Worm (Caenorhabditis elegans) whole organism, young adult: ENCODE measurements around the gene nhr-18.

Source experiments
- C06A6.2 ChIP-seq: fragments of 200-800 bp; sonication (Bioruptor generic); conservative IDR thresholded peaks from 2 replicates; pipeline ENCODE4 v1.3.6; 2022; ENCODE audit warnings: missing genetic modification characterization, missing compliant biosample characterization
- D2030.7 ChIP-seq: fragments of 200-800 bp; sonication (Bioruptor generic); IDR thresholded peaks from 2 replicates; pipeline ENCODE4 v1.3.6; 2022; ENCODE audit warnings: missing genetic modification reagents, missing genetic modification characterization, missing compliant biosample characterization
- F22D6.2 ChIP-seq: sonication (generic microtip); optimal IDR thresholded peaks from 2 replicates; lab custom pipeline; 2016; ENCODE audit warnings: mild to moderate bottlenecking, missing genetic modification characterization, missing compliant biosample characterization
- F33H1.4 ChIP-seq: fragments of 200-800 bp; sonication (Bioruptor generic); IDR thresholded peaks from 2 replicates; pipeline ENCODE4 v1.3.6; 2022; ENCODE audit warnings: missing genetic modification reagents, missing genetic modification characterization, missing compliant biosample characterization
- F37B4.10 ChIP-seq: fragments of 200-800 bp; sonication (Bioruptor generic); IDR thresholded peaks from 2 replicates; pipeline ENCODE4 v1.3.6; 2022; ENCODE audit warnings: missing genetic modification characterization, missing compliant biosample characterization
- F55B11.4 ChIP-seq: sonication (generic microtip); optimal IDR thresholded peaks from 2 replicates; lab custom pipeline; 2016; ENCODE audit warnings: missing compliant biosample characterization, missing genetic modification characterization, borderline replicate concordance; ENCODE audit not compliant: insufficient read depth
- F57C9.4 ChIP-seq: sonication (generic microtip); optimal IDR thresholded peaks from 2 replicates; lab custom pipeline; 2017; ENCODE audit warnings: mild to moderate bottlenecking, missing genetic modification characterization, missing compliant biosample characterization
- K11D2.4 ChIP-seq: fragments of 200-800 bp; sonication (Bioruptor generic); IDR thresholded peaks from 2 replicates; pipeline ENCODE4 v1.3.6; 2022; ENCODE audit warnings: missing genetic modification reagents, missing genetic modification characterization, missing compliant biosample characterization
- T07F8.4 ChIP-seq: sonication (generic microtip); optimal IDR thresholded peaks from 2 replicates; lab custom pipeline; 2016; ENCODE audit warnings: mild to moderate bottlenecking, missing genetic modification characterization, moderate library complexity, missing compliant biosample characterization
- T26A5.8 ChIP-seq: sonication (generic microtip); optimal IDR thresholded peaks from 2 replicates; lab custom pipeline; 2016; ENCODE audit warnings: missing genetic modification characterization, missing compliant biosample characterization
- Y53F4B.3 ChIP-seq: fragments of 200-800 bp; sonication (Bioruptor generic); IDR thresholded peaks from 2 replicates; pipeline ENCODE4 v1.3.6; 2022; ENCODE audit warnings: missing genetic modification reagents, missing genetic modification characterization, missing compliant biosample characterization
- Y67H2A.10 ChIP-seq: fragments of 200-800 bp; sonication (Bioruptor generic); conservative IDR thresholded peaks from 2 replicates; pipeline ENCODE4 v1.3.6; 2022; ENCODE audit warnings: missing genetic modification reagents, missing genetic modification characterization, missing compliant biosample characterization
- ZK185.1 ChIP-seq: sonication (generic microtip); optimal IDR thresholded peaks from 2 replicates; lab custom pipeline; 2016; ENCODE audit warnings: mild to moderate bottlenecking, missing genetic modification characterization, missing compliant biosample characterization; ENCODE audit not compliant: poor library complexity, severe bottlenecking
- aptf-2 ChIP-seq: fragments of 200-800 bp; sonication (Bioruptor generic); conservative IDR thresholded peaks from 2 replicates; pipeline ENCODE4 v1.3.6; 2022; ENCODE audit warnings: missing genetic modification reagents, missing genetic modification characterization, missing compliant biosample characterization
- atf-7 ChIP-seq: sonication (generic microtip); optimal IDR thresholded peaks from 2 replicates; lab custom pipeline; 2017; ENCODE audit warnings: mild to moderate bottlenecking, missing genetic modification characterization, missing compliant biosample characterization
- athp-1 ChIP-seq: sonication (generic microtip); optimal IDR thresholded peaks from 2 replicates; lab custom pipeline; 2017; ENCODE audit warnings: mild to moderate bottlenecking, missing genetic modification characterization, missing compliant biosample characterization
- cebp-1 ChIP-seq, 2 experiments: fragments of 200-800 bp in 1 of 2; sonication (Bioruptor generic) in 1 of 2; sonication (generic microtip) in 1 of 2; IDR thresholded peaks in 1 of 2; optimal IDR thresholded peaks in 1 of 2; 2 replicates each; pipeline versions ENCODE4 v1.3.6 to Lab custom; 2017 to 2022; ENCODE audit warnings: missing compliant biosample characterization in 2 of 2, missing genetic modification characterization in 2 of 2, mild to moderate bottlenecking in 1 of 2, missing genetic modification reagents in 1 of 2, moderate library complexity in 1 of 2
- ceh-79 ChIP-seq: sonication (generic microtip); optimal IDR thresholded peaks from 2 replicates; lab custom pipeline; 2017; ENCODE audit warnings: mild to moderate bottlenecking, missing genetic modification characterization, missing compliant biosample characterization
- die-1 ChIP-seq: sonication (generic microtip); optimal IDR thresholded peaks from 2 replicates; lab custom pipeline; 2016; ENCODE audit warnings: missing genotype, mild to moderate bottlenecking, missing genetic modification characterization, missing compliant biosample characterization
- dox-1 ChIP-seq: fragments of 200-800 bp; sonication (Bioruptor generic); IDR thresholded peaks from 2 replicates; pipeline ENCODE4 v1.3.6; 2022; ENCODE audit warnings: missing genetic modification reagents, missing genetic modification characterization, missing compliant biosample characterization
- gei-17 ChIP-seq: fragments of 200-800 bp; sonication (Bioruptor generic); optimal IDR thresholded peaks from 2 replicates; lab custom pipeline; 2018; ENCODE audit warnings: mild to moderate bottlenecking, missing genetic modification characterization, missing compliant biosample characterization
- hlh-12 ChIP-seq: sonication (generic microtip); optimal IDR thresholded peaks from 2 replicates; lab custom pipeline; 2016; ENCODE audit warnings: missing genetic modification characterization, missing compliant biosample characterization
- lag-1 ChIP-seq: fragments of 200-800 bp; sonication (Bioruptor generic); IDR thresholded peaks from 2 replicates; pipeline ENCODE4 v1.3.6; 2022; ENCODE audit warnings: missing genetic modification reagents, missing genetic modification characterization, missing compliant biosample characterization
- lin-35 ChIP-seq, 3 experiments: fragments of 150-350 bp in 2 of 3; sonication (generic microtip) in 1 of 3; optimal IDR thresholded peaks; 2 replicates each; lab custom pipeline; 2014 to 2018; ENCODE audit warnings: missing biosample characterization in 3 of 3, missing genetic modification characterization in 3 of 3, missing genetic modification reagents in 3 of 3
- lin-54 ChIP-seq: fragments of 200-800 bp; sonication (Bioruptor generic); optimal IDR thresholded peaks from 2 replicates; lab custom pipeline; 2018; ENCODE audit warnings: mild to moderate bottlenecking, missing genetic modification characterization, missing compliant biosample characterization
- lir-1 ChIP-seq: fragments of 200-800 bp; sonication (Bioruptor generic); conservative IDR thresholded peaks from 2 replicates; pipeline ENCODE4 v1.3.6; 2022; ENCODE audit warnings: missing genetic modification reagents, missing genetic modification characterization, missing compliant biosample characterization
- mcd-1 ChIP-seq: fragments of 200-800 bp; sonication (Bioruptor generic); IDR thresholded peaks from 2 replicates; pipeline ENCODE4 v1.3.6; 2022; ENCODE audit warnings: missing genetic modification reagents, missing genetic modification characterization, missing compliant biosample characterization
- mxl-1 ChIP-seq: sonication (generic microtip); optimal IDR thresholded peaks from 2 replicates; lab custom pipeline; 2016; ENCODE audit warnings: missing genetic modification characterization, missing compliant biosample characterization
- nhr-179 ChIP-seq: sonication (generic microtip); optimal IDR thresholded peaks from 2 replicates; lab custom pipeline; 2016; ENCODE audit warnings: mild to moderate bottlenecking, missing genetic modification characterization, missing compliant biosample characterization
- repo-1 ChIP-seq: sonication (generic microtip); optimal IDR thresholded peaks from 2 replicates; lab custom pipeline; 2017; ENCODE audit warnings: mild to moderate bottlenecking, missing genetic modification characterization, missing compliant biosample characterization
- rpc-1 ChIP-seq, 2 experiments: fragments of 150-350 bp in 1 of 2; sonication (generic microtip) in 1 of 2; optimal IDR thresholded peaks; 2 replicates each; lab custom pipeline; 2014 to 2018; ENCODE audit warnings: missing biosample characterization in 1 of 2, missing genetic modification characterization in 1 of 2, missing genetic modification reagents in 1 of 2, missing genotype in 1 of 2
- sdz-38 ChIP-seq: sonication (generic microtip); optimal IDR thresholded peaks from 2 replicates; lab custom pipeline; 2016; ENCODE audit warnings: missing genotype, missing genetic modification characterization, missing compliant biosample characterization
- snpc-1.3 ChIP-seq: sonication (generic microtip); optimal IDR thresholded peaks from 2 replicates; lab custom pipeline; 2017; ENCODE audit warnings: missing genetic modification characterization, mild to moderate bottlenecking, missing compliant biosample characterization, antibody characterized with exemption, moderate library complexity, missing genotype, missing genetic modification reagents; ENCODE audit not compliant: insufficient read depth
- snpc-3.4 ChIP-seq: sonication (generic microtip); optimal IDR thresholded peaks from 2 replicates; lab custom pipeline; 2017; ENCODE audit warnings: missing genetic modification characterization, mild to moderate bottlenecking, missing compliant biosample characterization, antibody characterized with exemption, moderate library complexity, missing genotype, missing genetic modification reagents
- snpc-4 ChIP-seq, 5 experiments: fragments of 150-350 bp in 1 of 5; sonication (generic microtip) in 4 of 5; optimal IDR thresholded peaks; 2 replicates each; lab custom pipeline; 2014 to 2018; ENCODE audit warnings: missing genetic modification characterization in 5 of 5, missing biosample characterization in 3 of 5, antibody characterized with exemption in 2 of 5, mild to moderate bottlenecking in 2 of 5, missing compliant biosample characterization in 2 of 5, missing genotype in 2 of 5, moderate library complexity in 2 of 5, missing genetic modification reagents in 1 of 5
- ztf-26 ChIP-seq: sonication (generic microtip); optimal IDR thresholded peaks from 2 replicates; lab custom pipeline; 2017; ENCODE audit warnings: missing genetic modification characterization, missing compliant biosample characterization
- ztf-28 ChIP-seq: fragments of 200-800 bp; sonication (Bioruptor generic); IDR thresholded peaks from 2 replicates; pipeline ENCODE4 v1.3.6; 2022; ENCODE audit warnings: missing genetic modification reagents, missing genetic modification characterization, missing compliant biosample characterization
- ztf-3 ChIP-seq: fragments of 200-800 bp; sonication (Bioruptor generic); optimal IDR thresholded peaks from 2 replicates; lab custom pipeline; 2018; ENCODE audit warnings: mild to moderate bottlenecking, missing genetic modification characterization, missing compliant biosample characterization

Gene nhr-18

DNA sequence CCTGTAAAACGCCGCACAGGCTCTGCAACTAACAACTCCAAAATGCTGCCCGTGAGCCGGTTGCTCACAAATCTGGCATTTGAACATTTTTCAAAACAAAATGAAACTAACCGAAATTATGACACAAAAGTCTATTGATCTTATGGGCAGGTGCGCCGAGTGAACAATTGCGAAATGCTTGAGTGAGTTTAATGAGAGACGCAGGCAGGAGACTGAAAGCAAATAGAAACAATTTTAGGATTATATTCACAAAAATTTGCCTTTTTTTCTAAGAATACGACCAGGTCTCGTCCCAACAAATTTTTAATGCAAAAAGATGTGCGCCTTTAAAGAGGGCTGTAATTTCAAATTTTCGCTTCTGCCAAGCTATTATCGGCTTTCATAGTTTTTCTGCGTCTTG lies 37.5 kb downstream of the nhr-18 start, which contains the start of gene nhr-183:
Gene nhr-183, minus strand, starts transcription at position 180 of the 400 bp plus-strand sequence.
- TF ChIP-seq rpc-1 (optimal IDR thresholded peaks at IDR 0.05; lab: Kevin White, UChicago), result no peak
- TF ChIP-seq rpc-1 (tag; optimal IDR thresholded peaks at IDR 0.05; lab: Kevin White, UChicago), result no peak
- TF ChIP-seq cebp-1 (GFP tag; IDR thresholded peaks at IDR 0.05; lab: Robert Waterston, UW), result peak; percentile 69; the same call in 1 of the 2 replicates
- TF ChIP-seq cebp-1 (tag; optimal IDR thresholded peaks at IDR 0.05; lab: Kevin White, UChicago), result peak; percentile 90

ce11 chrV:2264925-2265324 lies 37.9 kb downstream of the nhr-18 start:
- TF ChIP-seq nhr-179 (tag; lab: Kevin White, UChicago) (no peak), Y53F4B.3 (GFP tag; lab: Robert Waterston, UW) (no peak), dox-1 (GFP tag; lab: Robert Waterston, UW) (no peak), F22D6.2 (no peak), lin-35 (GFP tag; optimal IDR thresholded peaks at IDR 0.05; lab: Kevin White, UChicago) (no peak), mcd-1 (no peak), gei-17 (GFP tag; lab: Kevin White, UChicago) (no peak)

DNA sequence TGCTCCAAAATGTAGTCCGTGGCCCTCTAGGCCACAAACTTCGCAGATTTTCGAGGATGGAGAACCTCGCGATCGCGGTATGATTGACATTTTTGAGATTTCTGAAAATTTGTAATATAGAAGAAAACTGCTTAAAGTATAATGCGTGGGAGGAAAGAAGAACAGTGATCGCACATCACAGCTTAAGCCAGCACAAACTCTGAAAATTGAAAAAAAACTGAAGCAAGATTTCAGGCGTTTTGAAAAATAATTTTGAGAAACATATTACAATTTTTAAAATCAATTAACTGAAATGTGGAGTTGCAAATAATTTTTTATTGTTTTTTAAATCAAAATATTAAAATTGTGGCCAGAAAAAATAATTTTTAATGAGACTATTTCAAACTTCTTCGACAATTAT lies 40.0 kb downstream of the nhr-18 start, which contains the start of gene nhr-275:
Gene nhr-275, minus strand, starts transcription at position 101 of the 400 bp plus-strand sequence.
- no peak for TF ChIP-seq ztf-3 (GFP tag; lab: Kevin White, UChicago)

ce11 chrV:2271750-2272149 lies 44.7 kb downstream of the nhr-18 start, which contains the start of gene Y5H2A.1:
Gene Y5H2A.1 (minus strand): TSS chrV:2271850.
- no peak for TF ChIP-seq K11D2.4 (GFP tag; lab: Robert Waterston, UW)
- no peak for TF ChIP-seq lag-1
- no peak for TF ChIP-seq mcd-1
- no peak for TF ChIP-seq lir-1 (GFP tag; lab: Robert Waterston, UW)
- TF ChIP-seq sdz-38 (tag; lab: Kevin White, UChicago), result no peak
- TF ChIP-seq C06A6.2, result no peak
- no peak for TF ChIP-seq lin-54 (GFP tag; lab: Kevin White, UChicago)
- TF ChIP-seq ztf-26 (tag; lab: Kevin White, UChicago), result no peak
- no peak for TF ChIP-seq F33H1.4 (GFP tag; lab: Robert Waterston, UW)
- no peak for TF ChIP-seq snpc-1.3 (tag; lab: Kevin White, UChicago)
- TF ChIP-seq F37B4.10 (GFP tag; lab: Robert Waterston, UW), result no peak
- TF ChIP-seq hlh-12 (tag; lab: Kevin White, UChicago), result no peak
- no peak for TF ChIP-seq rpc-1 (optimal IDR thresholded peaks at IDR 0.05; lab: Kevin White, UChicago)
- no peak for TF ChIP-seq rpc-1 (tag; optimal IDR thresholded peaks at IDR 0.05; lab: Kevin White, UChicago)
- TF ChIP-seq ceh-79 (tag; lab: Kevin White, UChicago), result no peak
- TF ChIP-seq snpc-3.4 (tag; lab: Kevin White, UChicago), result no peak
- TF ChIP-seq dox-1 (GFP tag; lab: Robert Waterston, UW), result no peak
- TF ChIP-seq atf-7 (tag; lab: Kevin White, UChicago), result no peak
- TF ChIP-seq mxl-1 (tag; lab: Kevin White, UChicago), result no peak
- TF ChIP-seq aptf-2 (GFP tag; lab: Robert Waterston, UW), result no peak

ce11 chrV:2274253-2274892 lies 47.4 kb downstream of the nhr-18 start, which contains the start of the genes Y5H2A.4 and abu-4:
Gene Y5H2A.4 (minus strand): TSS chrV:2274353.
Gene abu-4 (plus strand): TSS chrV:2274842.
- TF ChIP-seq D2030.7 (GFP tag; lab: Robert Waterston, UW), result no peak
- no peak for TF ChIP-seq T26A5.8 (tag; lab: Kevin White, UChicago)
- TF ChIP-seq snpc-3.4 (tag; lab: Kevin White, UChicago), result no peak
- TF ChIP-seq dox-1 (GFP tag; lab: Robert Waterston, UW), result no peak
- TF ChIP-seq F55B11.4, result no peak
- no peak for TF ChIP-seq T07F8.4
- TF ChIP-seq mxl-1 (tag; lab: Kevin White, UChicago), result no peak
- TF ChIP-seq die-1 (tag; lab: Kevin White, UChicago), result no peak
- TF ChIP-seq ztf-28 (GFP tag; lab: Robert Waterston, UW), result no peak
- TF ChIP-seq F37B4.10 (GFP tag; lab: Robert Waterston, UW), result no peak
- no peak for TF ChIP-seq F57C9.4 (tag; lab: Kevin White, UChicago)
- no peak for TF ChIP-seq ZK185.1 (tag; lab: Kevin White, UChicago)
- no peak for TF ChIP-seq repo-1
- TF ChIP-seq K11D2.4 (GFP tag; lab: Robert Waterston, UW), result no peak
- no peak for TF ChIP-seq nhr-179 (tag; lab: Kevin White, UChicago)
- no peak for TF ChIP-seq snpc-4 (GFP tag; optimal IDR thresholded peaks at IDR 0.05; lab: Kevin White, UChicago)
- no peak for TF ChIP-seq snpc-4 (tag; optimal IDR thresholded peaks at IDR 0.05; lab: Kevin White, UChicago)
- TF ChIP-seq athp-1 (tag; lab: Kevin White, UChicago), result no peak
- TF ChIP-seq Y67H2A.10 (GFP tag; lab: Robert Waterston, UW), result no peak
